Worm (Caenorhabditis elegans): ENCODE data around the gene F37C4.5.

Gene F37C4.5

ce11 chrIV:3894004-3894480 is 20.4 kb upstream of the F37C4.5 start, which contains the start of gene F56D6.8:
F56D6.8 (minus strand) TSS chrIV:3894430.
- no peak for TF ChIP-seq hlh-30 (tag; optimal IDR thresholded peaks at IDR 0.05; ENCODE audit: insufficient read depth)
- TF ChIP-seq ceh-20 (GFP tag; IDR thresholded peaks at IDR 0.05): no peak
- TF ChIP-seq unc-62 (GFP tag; optimal IDR thresholded peaks at IDR 0.05 in 1 of 2): peak in 1 of 2 experiments; percentile 74
- TF ChIP-seq unc-62 (tag; optimal IDR thresholded peaks at IDR 0.05): no peak
- no peak for TF ChIP-seq nhr-111 (GFP tag; optimal IDR thresholded peaks at IDR 0.05)
- TF ChIP-seq ceh-32 (tag; optimal IDR thresholded peaks at IDR 0.05; ENCODE audit: poor library complexity): no peak
- no peak for TF ChIP-seq dmd-6 (GFP tag; IDR thresholded peaks at IDR 0.05)

- TF ChIP-seq saeg-2 (GFP tag; IDR thresholded peaks at IDR 0.05) (no peak), lin-1 (GFP tag; IDR thresholded peaks at IDR 0.05) (no peak), attf-4 (tag; optimal IDR thresholded peaks at IDR 0.05) (no peak), daf-8 (GFP tag; IDR thresholded peaks at IDR 0.05) (no peak), pha-4 (GFP tag; IDR thresholded peaks at IDR 0.05) (no peak), pha-4 (tag; optimal IDR thresholded peaks at IDR 0.05) (no peak), snpc-4 (tag; optimal IDR thresholded peaks at IDR 0.05) (no peak), unc-130 (GFP tag; optimal IDR thresholded peaks at IDR 0.05) (no peak), hlh-11 (tag; optimal IDR thresholded peaks at IDR 0.05) (no peak), ces-1 (GFP tag; optimal IDR thresholded peaks at IDR 0.05) (no peak), php-3 (GFP tag; IDR thresholded peaks at IDR 0.05) (no peak), zip-2 (tag; optimal IDR thresholded peaks at IDR 0.05) (no peak), dmd-8 (GFP tag; IDR thresholded peaks at IDR 0.05) (no peak), madf-9 (GFP tag; conservative IDR thresholded peaks at IDR 0.05) (no peak), rbr-2 (tag; optimal IDR thresholded peaks at IDR 0.05) (no peak)
Measured at ce11 chrIV:3892027-3892426, 18.4 kb upstream of the F37C4.5 start, which contains the start of gene F56D6.9. F56D6.9 (plus strand) TSS chrIV:3892327.

DNA sequence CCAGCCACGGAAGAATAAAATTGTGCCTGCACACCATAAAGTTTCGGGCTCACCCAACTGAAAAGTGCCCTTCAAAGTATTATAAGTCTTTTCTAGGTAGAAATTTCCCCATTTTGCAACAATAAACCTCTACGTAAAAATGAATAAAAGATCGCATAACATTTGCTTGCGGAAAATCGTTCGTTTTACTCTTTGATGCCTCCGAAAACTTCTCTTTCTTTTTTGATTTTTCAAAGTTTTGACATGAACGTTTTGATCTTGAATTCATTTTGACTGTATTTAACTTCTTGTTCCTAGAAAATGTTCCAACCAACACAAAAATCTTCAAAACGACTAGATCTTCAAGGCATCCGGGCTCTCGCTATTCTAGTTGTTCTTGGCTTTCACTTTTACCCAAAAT is 15.4 kb upstream of the F37C4.5 start, which contains the start of gene oac-21:
Gene oac-21, plus strand, starts transcription at position 301 of the 400 bp plus-strand sequence.
- no peak for TF ChIP-seq dmd-9 (GFP tag; IDR thresholded peaks at IDR 0.05)
- no peak for TF ChIP-seq dve-1 (tag; optimal IDR thresholded peaks at IDR 0.05; ENCODE audit: insufficient read depth)
- no peak for TF ChIP-seq nhr-42 (GFP tag; IDR thresholded peaks at IDR 0.05)
- TF ChIP-seq unc-130 (GFP tag; optimal IDR thresholded peaks at IDR 0.05): no peak
- no peak for TF ChIP-seq tag-97 (GFP tag; IDR thresholded peaks at IDR 0.05)
- no peak for TF ChIP-seq Y75B8A.6 (GFP tag; IDR thresholded peaks at IDR 0.05)
- TF ChIP-seq nhr-76 (tag; optimal IDR thresholded peaks at IDR 0.05): no peak
- no peak for TF ChIP-seq snpc-1.2 (GFP tag; IDR thresholded peaks at IDR 0.05)
- TF ChIP-seq dmd-6 (GFP tag; IDR thresholded peaks at IDR 0.05): no peak
- no peak for TF ChIP-seq nhr-41 (GFP tag; IDR thresholded peaks at IDR 0.05)

ce11 chrIV:3885369-3885768 is 11.8 kb upstream of the F37C4.5 start, which contains the start of gene oac-22:
oac-22 (plus strand) TSS chrIV:3885669.
- TF ChIP-seq ceh-62 (tag; optimal IDR thresholded peaks at IDR 0.05) (no peak), dmd-6 (GFP tag; IDR thresholded peaks at IDR 0.05) (no peak), snpc-4 (tag; optimal IDR thresholded peaks at IDR 0.05) (no peak), nhr-10 (tag; optimal IDR thresholded peaks at IDR 0.05) (no peak), unc-130 (GFP tag; optimal IDR thresholded peaks at IDR 0.05) (no peak), lin-1 (GFP tag; IDR thresholded peaks at IDR 0.05) (no peak), skn-1 (tag; optimal IDR thresholded peaks at IDR 0.05) (no peak), lsy-2 (tag; optimal IDR thresholded peaks at IDR 0.05) (no peak), zag-1 (tag; optimal IDR thresholded peaks at IDR 0.05) (no peak), T26A8.4 (GFP tag; IDR thresholded peaks at IDR 0.05) (no peak), R02D3.7 (tag; optimal IDR thresholded peaks at IDR 0.05) (no peak), fkh-10 (GFP tag; optimal IDR thresholded peaks at IDR 0.05) (no peak), nhr-77 (tag; optimal IDR thresholded peaks at IDR 0.05) (no peak), lin-29 (GFP tag; IDR thresholded peaks at IDR 0.05) (no peak), F26F4.8 (GFP tag; conservative IDR thresholded peaks at IDR 0.05) (no peak), mxl-3 (GFP tag; optimal IDR thresholded peaks at IDR 0.05) (no peak), rbr-2 (tag; optimal IDR thresholded peaks at IDR 0.05) (no peak)

Data from whole organism, L4 larva.